Worm (Caenorhabditis elegans) whole organism, L3 larva: ENCODE measurements around the gene fbxa-79.

Experiments used
- ZK546.5 ChIP-seq: sonication (generic microtip); optimal IDR thresholded peaks from 2 replicates; lab custom pipeline; 2017; ENCODE audit warnings: missing biosample characterization, missing genetic modification characterization
- ama-1 ChIP-seq: fragments of 150-350 bp; optimal IDR thresholded peaks from 2 replicates; lab custom pipeline; 2018
- egl-27 ChIP-seq: sonication (generic microtip); optimal IDR thresholded peaks from 4 replicates; lab custom pipeline; 2017; ENCODE audit warnings: missing biosample characterization, missing genetic modification reagents, missing genetic modification characterization
- elt-3 ChIP-seq, 3 experiments: fragments of 150-350 bp in 1 of 3; sonication (generic microtip) in 2 of 3; optimal IDR thresholded peaks; 2 replicates in 2 of 3; 4 replicates in 1 of 3; lab custom pipeline; 2014 to 2017; ENCODE audit warnings: missing biosample characterization in 3 of 3, missing genetic modification characterization in 3 of 3
- fkh-10 ChIP-seq: sonication (generic microtip); optimal IDR thresholded peaks from 2 replicates; lab custom pipeline; 2017; ENCODE audit warnings: missing biosample characterization, missing genetic modification reagents, missing genetic modification characterization
- fos-1 ChIP-seq: fragments of 150-350 bp; optimal IDR thresholded peaks from 2 replicates; lab custom pipeline; 2014; ENCODE audit warnings: missing biosample characterization, missing genetic modification characterization
- jun-1 ChIP-seq: fragments of 150-350 bp; optimal IDR thresholded peaks from 2 replicates; lab custom pipeline; 2014; ENCODE audit warnings: missing biosample characterization, missing genetic modification reagents, missing genetic modification characterization
- nhr-12 ChIP-seq: fragments of 150-350 bp; optimal IDR thresholded peaks from 2 replicates; lab custom pipeline; 2014; ENCODE audit warnings: missing biosample characterization, missing genetic modification characterization
- nhr-237 ChIP-seq: fragments of 150-350 bp; optimal IDR thresholded peaks from 2 replicates; lab custom pipeline; 2014; ENCODE audit warnings: missing biosample characterization, missing genetic modification characterization
- nhr-67 ChIP-seq: fragments of 150-350 bp; optimal IDR thresholded peaks from 2 replicates; lab custom pipeline; 2014; ENCODE audit warnings: missing biosample characterization, missing genetic modification characterization
- pqm-1 ChIP-seq: fragments of 150-350 bp; optimal IDR thresholded peaks from 2 replicates; lab custom pipeline; 2017; ENCODE audit warnings: missing biosample characterization, missing genetic modification characterization, inconsistent platforms
- skn-1 ChIP-seq: fragments of 150-350 bp; optimal IDR thresholded peaks from 2 replicates; lab custom pipeline; 2014; ENCODE audit warnings: missing biosample characterization, missing genetic modification characterization
- unc-39 ChIP-seq: sonication (generic microtip); optimal IDR thresholded peaks from 4 replicates; lab custom pipeline; 2017; ENCODE audit warnings: missing biosample characterization, missing genetic modification characterization
- ztf-11 ChIP-seq: fragments of 150-350 bp; optimal IDR thresholded peaks from 2 replicates; lab custom pipeline; 2014; ENCODE audit warnings: missing biosample characterization, missing genetic modification characterization

ce11 chrIII:1342919-1343419 is 34.9 kb upstream of the fbxa-79 start, which contains the start of gene fbxa-27:
- TF ChIP-seq jun-1 = no peak
- no peak for TF ChIP-seq unc-39 (tag; lab: Kevin White, UChicago)
- TF ChIP-seq fkh-10 (GFP tag; lab: Kevin White, UChicago) = no peak
- no peak for TF ChIP-seq ama-1 (lab: Kevin White, UChicago)
- TF ChIP-seq nhr-12 (tag; lab: Kevin White, UChicago) = no peak
- TF ChIP-seq ZK546.5 = no peak
- TF ChIP-seq elt-3 (tag; optimal IDR thresholded peaks at IDR 0.05; lab: Kevin White, UChicago) = no peak
- TF ChIP-seq pqm-1 (tag; lab: Kevin White, UChicago) = no peak
- TF ChIP-seq egl-27 (tag; lab: Kevin White, UChicago) = no peak
- no peak for TF ChIP-seq ztf-11 (tag; lab: Kevin White, UChicago)
- no peak for TF ChIP-seq nhr-67 (tag; lab: Kevin White, UChicago)
- TF ChIP-seq fos-1 (tag; lab: Kevin White, UChicago) = no peak
- TF ChIP-seq nhr-237 (tag; lab: Kevin White, UChicago) = no peak
- TF ChIP-seq skn-1 = no peak
